Worm (Caenorhabditis elegans) whole organism, L4/young adult: ENCODE data around the gene gon-14.

Experiments used
- W03F9.2 ChIP-seq: fragments of 150-350 bp; optimal IDR thresholded peaks from 2 replicates; lab custom pipeline; 2014; ENCODE audit warnings: missing biosample characterization, missing genetic modification characterization
- dao-5 ChIP-seq: sonication (generic microtip); optimal IDR thresholded peaks from 2 replicates; lab custom pipeline; 2016; ENCODE audit warnings: missing genotype, missing genetic modification characterization, moderate library complexity, missing compliant biosample characterization
- him-1 ChIP-seq: sonication (generic microtip); optimal IDR thresholded peaks from 2 replicates; lab custom pipeline; 2016; ENCODE audit warnings: missing genotype, missing genetic modification reagents, missing genetic modification characterization, missing compliant biosample characterization

- TF ChIP-seq dao-5 (tag; lab: Kevin White, UChicago) (no peak), W03F9.2 (no peak), him-1 (tag; lab: Kevin White, UChicago) (no peak)
These were observed 34.4 kb downstream of the gon-14 start, which contains the start of gene EGAP9.4 for ce11 chrV:6576567-6576966.
